Fruit fly (Drosophila melanogaster) whole organism, embryonic: Measurements from ENCODE around the gene Psa.

Experiments
- Bdp1 ChIP-seq: fragments of 200-800 bp; sonication (Bioruptor generic); optimal IDR thresholded peaks from 3 replicates; lab custom pipeline; 2016; ENCODE audit warnings: missing biosample characterization, missing genetic modification characterization
- CG10979 ChIP-seq: fragments of 200-800 bp; sonication (Bioruptor generic); optimal IDR thresholded peaks from 2 replicates; lab custom pipeline; 2018; ENCODE audit warnings: missing biosample characterization, mild to moderate bottlenecking, missing genetic modification characterization, moderate library complexity
- CG14860 ChIP-seq: fragments of 200-800 bp; sonication (Bioruptor generic); IDR thresholded peaks from 3 replicates; pipeline ENCODE4 v1.3.6; 2022; ENCODE audit warnings: missing biosample characterization, missing genetic modification characterization; ENCODE audit not compliant: partially characterized antibody
- CG33557 ChIP-seq: fragments of 200-800 bp; sonication (Bioruptor generic); optimal IDR thresholded peaks from 2 replicates; lab custom pipeline; 2019; ENCODE audit warnings: missing biosample characterization, mild to moderate bottlenecking, missing genetic modification characterization, moderate library complexity
- CG9437 ChIP-seq: fragments of 200-800 bp; sonication (Bioruptor generic); optimal IDR thresholded peaks from 2 replicates; lab custom pipeline; 2018; ENCODE audit warnings: missing biosample characterization, mild to moderate bottlenecking, missing genetic modification characterization
- HmgZ ChIP-seq: fragments of 200-800 bp; sonication (Bioruptor generic); optimal IDR thresholded peaks from 2 replicates; lab custom pipeline; 2018; ENCODE audit warnings: missing biosample characterization, mild to moderate bottlenecking, missing genetic modification characterization
- NC2α ChIP-seq: fragments of 200-800 bp; sonication (Bioruptor generic); optimal IDR thresholded peaks from 2 replicates; lab custom pipeline; 2016; ENCODE audit warnings: missing biosample characterization, missing genetic modification characterization
- exex ChIP-seq: fragments of 200-800 bp; sonication (Bioruptor generic); optimal IDR thresholded peaks from 4 replicates; lab custom pipeline; 2018; ENCODE audit warnings: missing biosample characterization, mild to moderate bottlenecking, missing genetic modification characterization, moderate library complexity
- sisA ChIP-seq: fragments of 200-800 bp; sonication (Bioruptor generic); IDR thresholded peaks from 2 replicates; pipeline ENCODE4 v1.3.6; 2022; ENCODE audit warnings: missing biosample characterization, missing genetic modification characterization

DNA sequence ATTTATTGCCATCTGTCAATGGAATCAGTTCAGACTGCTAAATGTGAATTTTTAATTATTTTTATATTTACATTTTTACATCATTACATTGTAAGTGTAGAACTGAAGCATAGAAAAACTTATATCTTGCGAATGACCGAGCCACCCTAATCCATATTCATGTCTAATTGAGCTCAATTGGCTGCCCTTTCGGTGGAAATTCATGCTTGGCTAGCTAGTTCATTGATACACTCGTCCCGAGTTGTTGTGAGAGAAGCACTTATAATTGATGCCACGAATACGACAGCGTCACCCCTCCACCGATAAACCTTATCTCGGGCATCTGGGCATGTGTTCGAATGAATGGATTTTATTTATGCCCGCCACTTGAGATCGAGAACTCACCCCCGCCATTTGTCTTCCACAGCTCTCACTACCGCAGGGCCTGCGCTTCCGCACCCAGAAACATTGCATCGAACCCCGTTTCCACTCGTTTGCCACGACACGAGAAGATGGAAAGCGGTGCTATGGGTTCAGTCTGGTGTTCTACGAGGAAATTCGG, 35.7 kb downstream of the Psa start:
- TF ChIP-seq exex (tag; lab: Kevin White, UChicago), result no peak
- TF ChIP-seq sisA (GFP tag; lab: Robert Waterston, UW), result no peak
- TF ChIP-seq NC2α, result no peak
- TF ChIP-seq CG9437 (GFP tag; lab: Kevin White, UChicago), result no peak
- no peak for TF ChIP-seq CG33557
- no peak for TF ChIP-seq HmgZ (tag; lab: Kevin White, UChicago)
- no peak for TF ChIP-seq Bdp1 (GFP tag; lab: Kevin White, UChicago)
- TF ChIP-seq CG10979, result no peak
- no peak for TF ChIP-seq CG14860 (GFP tag; lab: Robert Waterston, UW)
